Fruit fly (Drosophila melanogaster) whole organism, embryonic: Measurements from ENCODE around the gene raw.

Experiments
- Antp ChIP-seq: fragments of 200-800 bp; sonication (Bioruptor generic); optimal IDR thresholded peaks from 3 replicates; lab custom pipeline; 2016; ENCODE audit warnings: missing biosample characterization, missing genetic modification characterization
- Blimp-1 ChIP-seq: fragments of 200-800 bp; sonication (Bioruptor generic); optimal IDR thresholded peaks from 3 replicates; lab custom pipeline; 2018; ENCODE audit warnings: missing biosample characterization, missing genetic modification characterization, mild to moderate bottlenecking, moderate library complexity, missing genetic modification reagents
- CG10209 ChIP-seq: fragments of 200-800 bp; sonication (Bioruptor generic); optimal IDR thresholded peaks from 3 replicates; lab custom pipeline; 2017; ENCODE audit warnings: missing biosample characterization, mild to moderate bottlenecking, missing genetic modification characterization, missing genetic modification reagents
- CG12104 ChIP-seq: fragments of 200-800 bp; sonication (Bioruptor generic); optimal IDR thresholded peaks from 3 replicates; lab custom pipeline; 2016; ENCODE audit warnings: missing biosample characterization, missing genetic modification characterization
- CG13775 ChIP-seq: fragments of 200-800 bp; sonication (Bioruptor generic); optimal IDR thresholded peaks from 3 replicates; lab custom pipeline; 2017; ENCODE audit warnings: missing biosample characterization, mild to moderate bottlenecking, missing genetic modification characterization
- CG1529 ChIP-seq: fragments of 200-800 bp; sonication (Bioruptor generic); optimal IDR thresholded peaks from 3 replicates; lab custom pipeline; 2018; ENCODE audit warnings: missing biosample characterization, missing genetic modification characterization
- CG16815 ChIP-seq: fragments of 200-800 bp; sonication (Bioruptor generic); optimal IDR thresholded peaks from 3 replicates; lab custom pipeline; 2017; ENCODE audit warnings: missing biosample characterization, mild to moderate bottlenecking, missing genetic modification characterization
- CG17328 ChIP-seq: fragments of 200-800 bp; sonication (Bioruptor generic); IDR thresholded peaks from 2 replicates; pipeline ENCODE4 v1.3.6; 2022; ENCODE audit warnings: missing biosample characterization, missing genetic modification characterization
- CG17912 ChIP-seq: fragments of 200-800 bp; sonication (Bioruptor generic); optimal IDR thresholded peaks from 2 replicates; lab custom pipeline; 2018; ENCODE audit warnings: missing biosample characterization, mild to moderate bottlenecking, missing genetic modification characterization
- CG2875 ChIP-seq: fragments of 200-800 bp; sonication (Bioruptor generic); optimal IDR thresholded peaks from 2 replicates; lab custom pipeline; 2017; ENCODE audit warnings: missing biosample characterization, mild to moderate bottlenecking, missing genetic modification characterization, missing genetic modification reagents
- CG33213 ChIP-seq: fragments of 200-800 bp; sonication (Bioruptor generic); optimal IDR thresholded peaks from 3 replicates; lab custom pipeline; 2016; ENCODE audit warnings: missing biosample characterization, missing genetic modification characterization
- CG3726 ChIP-seq: fragments of 200-800 bp; sonication (Bioruptor generic); IDR thresholded peaks from 3 replicates; pipeline ENCODE4, ENCODE4 v1.3.6; 2022; ENCODE audit warnings: missing biosample characterization, missing genetic modification characterization
- CG4730 ChIP-seq: fragments of 200-800 bp; sonication (Bioruptor generic); IDR thresholded peaks from 2 replicates; pipeline ENCODE4 v1.3.6; 2022; ENCODE audit warnings: missing biosample characterization, missing genetic modification characterization
- CG6854 ChIP-seq: fragments of 200-800 bp; sonication (Bioruptor generic); optimal IDR thresholded peaks from 3 replicates; lab custom pipeline; 2017; ENCODE audit warnings: missing biosample characterization, mild to moderate bottlenecking, missing genetic modification characterization
- CG7556 ChIP-seq: fragments of 200-800 bp; sonication (Bioruptor generic); optimal IDR thresholded peaks from 2 replicates; lab custom pipeline; 2017; ENCODE audit warnings: missing biosample characterization, mild to moderate bottlenecking, missing genetic modification characterization
- CG7987 ChIP-seq: fragments of 200-800 bp; sonication (Bioruptor generic); optimal IDR thresholded peaks from 2 replicates; lab custom pipeline; 2018; ENCODE audit warnings: missing biosample characterization, mild to moderate bottlenecking, missing genetic modification characterization, moderate library complexity
- CoRest ChIP-seq: fragments of 200-800 bp; sonication (Bioruptor generic); optimal IDR thresholded peaks from 3 replicates; lab custom pipeline; 2018; ENCODE audit warnings: missing biosample characterization, mild to moderate bottlenecking, missing genetic modification characterization, moderate library complexity
- Doc2 ChIP-seq: fragments of 200-800 bp; sonication (Bioruptor generic); IDR thresholded peaks from 2 replicates; pipeline ENCODE4 v1.3.6; 2022; ENCODE audit warnings: missing biosample characterization, missing genetic modification characterization
- Elba2 ChIP-seq: fragments of 200-800 bp; sonication (Bioruptor generic); optimal IDR thresholded peaks from 3 replicates; lab custom pipeline; 2016; ENCODE audit warnings: missing biosample characterization, missing genetic modification characterization
- Fer2 ChIP-seq: fragments of 200-800 bp; sonication (Bioruptor generic); optimal IDR thresholded peaks from 2 replicates; lab custom pipeline; 2018; ENCODE audit warnings: missing biosample characterization, mild to moderate bottlenecking, missing genetic modification characterization, moderate library complexity
- GATAe ChIP-seq: fragments of 200-800 bp; sonication (Bioruptor generic); conservative IDR thresholded peaks from 2 replicates; pipeline ENCODE4 v1.3.6; 2022; ENCODE audit warnings: missing biosample characterization, missing genetic modification characterization
- H2.0 ChIP-seq: fragments of 200-800 bp; sonication (Bioruptor generic); IDR thresholded peaks from 2 replicates; pipeline ENCODE4 v1.3.6; 2022; ENCODE audit warnings: missing biosample characterization, missing genetic modification characterization
- Hmr ChIP-seq: fragments of 200-800 bp; sonication (Bioruptor generic); optimal IDR thresholded peaks from 3 replicates; lab custom pipeline; 2017; ENCODE audit warnings: mild to moderate bottlenecking, missing biosample characterization, missing genetic modification reagents, missing genetic modification characterization
- Lpt ChIP-seq: fragments of >200 bp; optimal IDR thresholded peaks from 2 replicates; lab custom pipeline; 2018; ENCODE audit warnings: missing biosample characterization, missing genetic modification characterization
- MESR4 ChIP-seq: fragments of 200-800 bp; sonication (Bioruptor generic); optimal IDR thresholded peaks from 2 replicates; lab custom pipeline; 2018; ENCODE audit warnings: missing biosample characterization, mild to moderate bottlenecking, missing genetic modification characterization, moderate library complexity
- Max ChIP-seq: fragments of 200-800 bp; sonication (Bioruptor generic); optimal IDR thresholded peaks from 2 replicates; lab custom pipeline; 2016; ENCODE audit warnings: missing biosample characterization, mild to moderate bottlenecking, missing genetic modification characterization
- Med ChIP-seq: fragments of 200-800 bp; sonication (Bioruptor generic); peaks from one replicate; lab custom pipeline; 2016; ENCODE audit warnings: missing biosample characterization, missing genetic modification characterization, mild to moderate bottlenecking, inconsistent platforms, moderate library complexity
- Mes4 ChIP-seq: fragments of 200-800 bp; sonication (Bioruptor generic); optimal IDR thresholded peaks from 2 replicates; lab custom pipeline; 2016; ENCODE audit warnings: missing biosample characterization, missing genetic modification characterization
- Ravus ChIP-seq: fragments of 200-800 bp; sonication (Bioruptor generic); IDR thresholded peaks from 2 replicates; pipeline ENCODE4 v1.3.6; 2022; ENCODE audit warnings: missing biosample characterization, missing genetic modification characterization
- Trl ChIP-seq, 3 experiments: fragments of >200 bp in 2 of 3; fragments of 200-800 bp in 1 of 3; sonication (Bioruptor generic) in 1 of 3; optimal IDR thresholded peaks; 2 replicates in 1 of 3; 3 replicates in 2 of 3; lab custom pipeline; 2016 to 2017; ENCODE audit warnings: missing biosample characterization in 1 of 3, missing genetic modification characterization in 1 of 3
- abd-A ChIP-seq: fragments of 200-800 bp; sonication (Bioruptor generic); optimal IDR thresholded peaks from 3 replicates; lab custom pipeline; 2019; ENCODE audit warnings: missing biosample characterization, mild to moderate bottlenecking, missing genetic modification characterization, moderate library complexity
- ara ChIP-seq: fragments of 200-800 bp; sonication (Bioruptor generic); IDR thresholded peaks from 2 replicates; pipeline ENCODE4 v1.3.6; 2022; ENCODE audit warnings: missing biosample characterization, missing genetic modification characterization
- ato ChIP-seq: fragments of 200-800 bp; sonication (Bioruptor generic); IDR thresholded peaks from 2 replicates; pipeline ENCODE4 v1.3.6; 2022; ENCODE audit warnings: missing biosample characterization, missing genetic modification characterization; ENCODE audit not compliant: partially characterized antibody
- bab2 ChIP-seq: fragments of 200-800 bp; sonication (Bioruptor generic); optimal IDR thresholded peaks from 2 replicates; lab custom pipeline; 2016; ENCODE audit warnings: missing biosample characterization, missing genetic modification characterization
- cad ChIP-seq: fragments of >200 bp; optimal IDR thresholded peaks from 2 replicates; lab custom pipeline; 2017; ENCODE audit warnings: missing biosample characterization, missing genetic modification characterization
- chm ChIP-seq: fragments of 200-800 bp; sonication (Bioruptor generic); IDR thresholded peaks from 2 replicates; pipeline ENCODE4 v1.3.6; 2022; ENCODE audit warnings: missing biosample characterization, missing genetic modification characterization
- croc ChIP-seq: fragments of 200-800 bp; sonication (Bioruptor generic); conservative IDR thresholded peaks from 3 replicates; pipeline ENCODE4 v1.3.6; 2022; ENCODE audit warnings: missing biosample characterization, missing genetic modification characterization
- da ChIP-seq: fragments of 200-800 bp; sonication (Bioruptor generic); optimal IDR thresholded peaks from 2 replicates; lab custom pipeline; 2016; ENCODE audit warnings: missing biosample characterization, missing genetic modification characterization
- dysf ChIP-seq: fragments of 200-800 bp; sonication (Bioruptor generic); IDR thresholded peaks from 3 replicates; pipeline ENCODE4 v1.3.6; 2022; ENCODE audit warnings: missing biosample characterization, missing genetic modification characterization
- emc ChIP-seq: fragments of 200-800 bp; sonication (Bioruptor generic); optimal IDR thresholded peaks from 2 replicates; lab custom pipeline; 2016; ENCODE audit warnings: missing biosample characterization, missing genetic modification characterization
- eve ChIP-seq, 2 experiments: fragments of >200 bp; optimal IDR thresholded peaks; 2 replicates each; lab custom pipeline; 2017; ENCODE audit warnings: missing biosample characterization in 2 of 2, missing genetic modification characterization in 2 of 2
- ewg ChIP-seq: fragments of 200-800 bp; sonication (Bioruptor generic); optimal IDR thresholded peaks from 3 replicates; lab custom pipeline; 2017; ENCODE audit warnings: mild to moderate bottlenecking, missing biosample characterization, missing genetic modification reagents, missing genetic modification characterization
- gcm ChIP-seq: fragments of 200-800 bp; sonication (Bioruptor generic); optimal IDR thresholded peaks from 2 replicates; lab custom pipeline; 2019; ENCODE audit warnings: missing biosample characterization, mild to moderate bottlenecking, missing genetic modification characterization, moderate library complexity
- gem ChIP-seq: fragments of 200-800 bp; sonication (Bioruptor generic); optimal IDR thresholded peaks from 2 replicates; lab custom pipeline; 2019; ENCODE audit warnings: missing biosample characterization, mild to moderate bottlenecking, missing genetic modification characterization, moderate library complexity
- kay ChIP-seq: fragments of 200-800 bp; sonication (Bioruptor generic); optimal IDR thresholded peaks from 2 replicates; lab custom pipeline; 2016; ENCODE audit warnings: missing biosample characterization, missing genetic modification characterization
- nerfin-1 ChIP-seq: fragments of 200-800 bp; sonication (Bioruptor generic); optimal IDR thresholded peaks from 3 replicates; lab custom pipeline; 2019; ENCODE audit warnings: missing biosample characterization, mild to moderate bottlenecking, missing genetic modification characterization, moderate library complexity
- org-1 ChIP-seq: fragments of 200-800 bp; sonication (Bioruptor generic); optimal IDR thresholded peaks from 2 replicates; lab custom pipeline; 2017; ENCODE audit warnings: missing biosample characterization, missing genetic modification characterization
- sima ChIP-seq: fragments of 200-800 bp; sonication (Bioruptor generic); optimal IDR thresholded peaks from 2 replicates; lab custom pipeline; 2016; ENCODE audit warnings: missing biosample characterization, missing genetic modification characterization
- usp ChIP-seq: fragments of >200 bp; optimal IDR thresholded peaks from 2 replicates; lab custom pipeline; 2017; ENCODE audit warnings: missing biosample characterization, missing genetic modification characterization
- wek ChIP-seq: fragments of 200-800 bp; sonication (Bioruptor generic); optimal IDR thresholded peaks from 3 replicates; lab custom pipeline; 2018; ENCODE audit warnings: missing biosample characterization, mild to moderate bottlenecking, missing genetic modification characterization, moderate library complexity
- zf30C ChIP-seq: fragments of 200-800 bp; sonication (Bioruptor generic); optimal IDR thresholded peaks from 3 replicates; lab custom pipeline; 2018; ENCODE audit warnings: missing biosample characterization, mild to moderate bottlenecking, missing genetic modification characterization

The raw gene

DNA sequence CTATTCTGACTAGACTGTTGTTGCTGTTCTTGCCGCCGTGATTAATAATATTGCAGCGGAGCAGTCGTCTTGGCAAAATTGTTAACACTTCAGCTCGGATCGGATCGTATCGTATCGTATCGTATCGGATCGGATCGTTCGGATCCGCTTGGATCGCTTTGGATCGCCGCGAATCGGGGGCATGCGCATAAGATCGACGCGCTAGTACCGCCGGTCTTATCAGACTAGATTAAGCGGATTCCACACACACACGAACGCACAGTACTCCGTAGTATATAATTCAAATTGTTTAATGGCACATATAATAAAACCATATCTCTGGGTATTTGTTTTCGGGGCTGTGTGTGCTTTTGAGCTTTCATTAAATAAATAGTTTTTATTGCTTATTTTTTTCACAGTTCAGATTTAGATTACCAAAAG, 40.6 kb downstream of the raw start (continued):
- TF ChIP-seq Trl (optimal IDR thresholded peaks at IDR 0.05; lab: Kevin White, UChicago) (no peak), Trl (GFP tag; optimal IDR thresholded peaks at IDR 0.05; lab: Kevin White, UChicago) (peak; percentile 1), Doc2 (no peak), CG7987 (GFP tag; lab: Kevin White, UChicago) (peak; percentile 66), Med (GFP tag; lab: Kevin White, UChicago) (peak; percentile 91), Lpt (GFP tag; lab: Kevin White, UChicago) (no peak), Mes4 (GFP tag; lab: Kevin White, UChicago) (no peak), CG3726 (no peak), CG10209 (GFP tag; lab: Kevin White, UChicago) (peak; percentile 58), gem (peak; percentile 58), CG1529 (GFP tag; lab: Kevin White, UChicago) (peak; percentile 49), Antp (GFP tag; lab: Kevin White, UChicago) (no peak), Blimp-1 (GFP tag; lab: Kevin White, UChicago) (peak; percentile 63), CG17912 (peak; percentile 74), eve (GFP tag; optimal IDR thresholded peaks at IDR 0.05; lab: Kevin White, UChicago) (no peak), croc (no peak), CoRest (peak; percentile 13), CG6854 (GFP tag; lab: Kevin White, UChicago) (peak; percentile 59), kay (GFP tag; lab: Kevin White, UChicago) (no peak), wek (GFP tag; lab: Kevin White, UChicago) (peak; percentile 68), CG7556 (GFP tag; lab: Kevin White, UChicago) (peak; percentile 37), bab2 (GFP tag; lab: Kevin White, UChicago) (peak; percentile 19), sima (GFP tag; lab: Kevin White, UChicago) (no peak), CG12104 (GFP tag; lab: Kevin White, UChicago) (peak; percentile 17), CG33213 (GFP tag; lab: Kevin White, UChicago) (peak; percentile 14), CG17328 (GFP tag; lab: Robert Waterston, UW) (0 out of 2 replicates have a peak, but pooled peaks have one; percentile 27), H2.0 (GFP tag; lab: Robert Waterston, UW) (peak; percentile 15; the same call in 1 of the 2 replicates), MESR4 (GFP tag; lab: Kevin White, UChicago) (no peak), zf30C (no peak), abd-A (peak; percentile 43), CG4730 (GFP tag; lab: Robert Waterston, UW) (no peak), Max (peak; percentile 12), CG2875 (peak; percentile 62), Elba2 (GFP tag; lab: Kevin White, UChicago) (no peak), Ravus (no peak), CG16815 (no peak), da (GFP tag; lab: Kevin White, UChicago) (no peak), cad (GFP tag; lab: Kevin White, UChicago) (no peak), Fer2 (tag; lab: Kevin White, UChicago) (peak; percentile 52), Hmr (peak; percentile 79), usp (GFP tag; lab: Kevin White, UChicago) (no peak), ewg (GFP tag; lab: Kevin White, UChicago) (no peak), ara (GFP tag; lab: Robert Waterston, UW) (no peak), gcm (GFP tag; lab: Kevin White, UChicago) (peak; percentile 63), emc (GFP tag; lab: Kevin White, UChicago) (no peak), ato (no peak), dysf (GFP tag; lab: Robert Waterston, UW) (no peak; the same call in 2 of the 3 replicates), CG13775 (GFP tag; lab: Kevin White, UChicago) (no peak), GATAe (GFP tag; lab: Robert Waterston, UW) (peak; percentile 69), chm (GFP tag; lab: Robert Waterston, UW) (peak; percentile 39; the same call in 1 of the 2 replicates), nerfin-1 (tag; lab: Kevin White, UChicago) (peak; percentile 44), org-1 (GFP tag; lab: Kevin White, UChicago) (peak; percentile 32)
